Worm (Caenorhabditis elegans): ENCODE results near the gene F09G8.7.

The F09G8.7 gene

DNA sequence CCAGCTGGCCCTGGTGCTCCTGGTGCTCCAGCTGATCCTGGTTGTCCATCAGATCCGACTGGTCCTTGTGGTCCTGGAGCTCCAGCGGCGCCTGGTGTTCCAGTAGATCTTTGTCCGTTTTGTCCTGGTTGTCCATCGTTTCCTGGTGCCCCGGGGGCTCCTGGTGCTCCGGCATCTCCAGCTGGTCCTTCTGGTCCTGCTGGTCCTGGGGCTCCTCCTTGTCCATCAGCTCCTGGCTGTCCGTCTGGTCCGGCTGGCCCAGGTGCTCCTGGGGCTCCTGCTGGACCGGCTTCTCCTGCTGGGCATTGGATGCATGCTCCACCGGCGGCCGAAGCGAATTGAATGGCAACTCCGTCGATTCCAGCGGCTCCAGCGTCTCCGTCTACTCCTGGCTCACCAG is 5.6 kb downstream of the F09G8.7 start:
- no peak for TF ChIP-seq flh-1 (GFP tag; optimal IDR thresholded peaks at IDR 0.05)
- no peak for TF ChIP-seq elt-1 (tag; optimal IDR thresholded peaks at IDR 0.05; ENCODE audit: borderline replicate concordance, insufficient read depth)
- no peak for TF ChIP-seq mep-1 (tag; optimal IDR thresholded peaks at IDR 0.05)
- TF ChIP-seq mab-5 (tag; optimal IDR thresholded peaks at IDR 0.05): no peak
- TF ChIP-seq zip-8 (tag; optimal IDR thresholded peaks at IDR 0.05): no peak
- TF ChIP-seq lsy-2 (tag; optimal IDR thresholded peaks at IDR 0.05): no peak
- no peak for TF ChIP-seq lin-13 (tag; optimal IDR thresholded peaks at IDR 0.05)
- no peak for TF ChIP-seq sptf-1 (tag; optimal IDR thresholded peaks at IDR 0.05)
- TF ChIP-seq nhr-237 (tag; optimal IDR thresholded peaks at IDR 0.05): no peak
- TF ChIP-seq ceh-83 (GFP tag; optimal IDR thresholded peaks at IDR 0.05): no peak
- TF ChIP-seq ztf-11 (tag; optimal IDR thresholded peaks at IDR 0.05): no peak
- no peak for TF ChIP-seq M03D4.4 (tag; optimal IDR thresholded peaks at IDR 0.05)
- TF ChIP-seq unc-62 (GFP tag; optimal IDR thresholded peaks at IDR 0.05): no peak
- no peak for TF ChIP-seq nhr-12 (tag; optimal IDR thresholded peaks at IDR 0.05)
- no peak for TF ChIP-seq unc-120 (tag; optimal IDR thresholded peaks at IDR 0.05; ENCODE audit: poor library complexity, severe bottlenecking)
- TF ChIP-seq elt-3 (tag; optimal IDR thresholded peaks at IDR 0.05): no peak

ce11 chrIII:8258045-8258444 is 10.1 kb downstream of the F09G8.7 start, which contains the start of gene ncr-2:
Gene ncr-2 (plus strand): TSS chrIII:8258345.
- no peak for TF ChIP-seq elt-1 (tag; optimal IDR thresholded peaks at IDR 0.05; ENCODE audit: borderline replicate concordance, insufficient read depth)
- TF ChIP-seq drap-1 (GFP tag; optimal IDR thresholded peaks at IDR 0.05): no peak
- TF ChIP-seq sptf-1 (tag; optimal IDR thresholded peaks at IDR 0.05): no peak
- TF ChIP-seq pha-4 (tag; optimal IDR thresholded peaks at IDR 0.05): no peak
- no peak for TF ChIP-seq unc-39 (tag; optimal IDR thresholded peaks at IDR 0.05)
- TF ChIP-seq mab-5 (tag; optimal IDR thresholded peaks at IDR 0.05): no peak
- TF ChIP-seq sem-2 (GFP tag; optimal IDR thresholded peaks at IDR 0.05): no peak
- TF ChIP-seq tbx-8 (GFP tag; optimal IDR thresholded peaks at IDR 0.05): no peak

- TF ChIP-seq nhr-28 (tag; optimal IDR thresholded peaks at IDR 0.05) (no peak), ces-1 (GFP tag; optimal IDR thresholded peaks at IDR 0.05) (no peak), mls-2 (tag; optimal IDR thresholded peaks at IDR 0.05) (no peak), ceh-39 (tag; optimal IDR thresholded peaks at IDR 0.05) (no peak), ceh-43 (GFP tag; optimal IDR thresholded peaks at IDR 0.05) (no peak), sem-2 (GFP tag; optimal IDR thresholded peaks at IDR 0.05) (no peak), mab-5 (tag; optimal IDR thresholded peaks at IDR 0.05) (no peak), unc-62 (GFP tag; optimal IDR thresholded peaks at IDR 0.05) (no peak), nhr-237 (tag; optimal IDR thresholded peaks at IDR 0.05) (no peak), drap-1 (GFP tag; optimal IDR thresholded peaks at IDR 0.05) (no peak)
Measured at ce11 chrIII:8254938-8255337, 13.2 kb downstream of the F09G8.7 start, which contains the start of gene F09G8.5. Gene F09G8.5 (plus strand): TSS chrIII:8254975.

ce11 chrIII:8250007-8250683 is 18.0 kb downstream of the F09G8.7 start, which contains the start of gene knl-1:
Gene knl-1 (plus strand): TSS chrIII:8250632.
- TF ChIP-seq lsy-2 (tag; optimal IDR thresholded peaks at IDR 0.05): peak; percentile 80
- TF ChIP-seq M03D4.4 (tag; optimal IDR thresholded peaks at IDR 0.05): no peak
- TF ChIP-seq mab-5 (tag; optimal IDR thresholded peaks at IDR 0.05): no peak
- peak; percentile 83 for TF ChIP-seq lin-13 (tag; optimal IDR thresholded peaks at IDR 0.05)
- TF ChIP-seq unc-120 (tag; optimal IDR thresholded peaks at IDR 0.05; ENCODE audit: poor library complexity, severe bottlenecking): no peak
- no peak for TF ChIP-seq zip-8 (tag; optimal IDR thresholded peaks at IDR 0.05)
- peak; percentile 58 for TF ChIP-seq nhr-237 (tag; optimal IDR thresholded peaks at IDR 0.05)
- no peak for TF ChIP-seq elt-3 (tag; optimal IDR thresholded peaks at IDR 0.05)
- no peak for TF ChIP-seq nhr-28 (tag; optimal IDR thresholded peaks at IDR 0.05)
- TF ChIP-seq ces-1 (GFP tag; optimal IDR thresholded peaks at IDR 0.05): peak; percentile 42
- TF ChIP-seq drap-1 (GFP tag; optimal IDR thresholded peaks at IDR 0.05): peak; percentile 30
- peak; percentile 18 for TF ChIP-seq sem-2 (GFP tag; optimal IDR thresholded peaks at IDR 0.05)
- TF ChIP-seq ham-2 (GFP tag; optimal IDR thresholded peaks at IDR 0.05): no peak
- no peak for TF ChIP-seq ceh-39 (tag; optimal IDR thresholded peaks at IDR 0.05)
- no peak for TF ChIP-seq elt-1 (tag; optimal IDR thresholded peaks at IDR 0.05; ENCODE audit: borderline replicate concordance, insufficient read depth)
- TF ChIP-seq bed-3 (GFP tag; optimal IDR thresholded peaks at IDR 0.05): peak; percentile 19
- peak; percentile 32 for TF ChIP-seq pha-4 (tag; optimal IDR thresholded peaks at IDR 0.05)
- TF ChIP-seq hlh-1 (tag; optimal IDR thresholded peaks at IDR 0.05): peak; percentile 12
- TF ChIP-seq blmp-1 (tag; optimal IDR thresholded peaks at IDR 0.05): no peak
- no peak for TF ChIP-seq ceh-83 (GFP tag; optimal IDR thresholded peaks at IDR 0.05)
- peak; percentile 59 for TF ChIP-seq cnd-1 (tag; optimal IDR thresholded peaks at IDR 0.05)
- TF ChIP-seq flh-1 (GFP tag; optimal IDR thresholded peaks at IDR 0.05): no peak
- TF ChIP-seq nhr-76 (tag; optimal IDR thresholded peaks at IDR 0.05): no peak
- TF ChIP-seq mep-1 (tag; optimal IDR thresholded peaks at IDR 0.05): peak; percentile 68

Measured in whole organism, mixed stage, embryonic.